Worm (Caenorhabditis elegans): ENCODE results near the gene C27H6.9.

C27H6.9 gene

ce11 chrV:9962394-9962793, 20.3 kb upstream of the C27H6.9 start, which contains the start of gene madf-4:
Gene madf-4 (minus strand): TSS chrV:9962494.
- TF ChIP-seq mab-5 (tag; optimal IDR thresholded peaks at IDR 0.05) = no peak
- no peak for TF ChIP-seq nhr-12 (tag; optimal IDR thresholded peaks at IDR 0.05)
- TF ChIP-seq snpc-4 (tag; optimal IDR thresholded peaks at IDR 0.05) = no peak
- TF ChIP-seq aly-2 (tag; optimal IDR thresholded peaks at IDR 0.05) = no peak
- no peak for TF ChIP-seq skn-1 (tag; optimal IDR thresholded peaks at IDR 0.05)
- no peak for TF ChIP-seq nhr-21 (tag; optimal IDR thresholded peaks at IDR 0.05)
- no peak for TF ChIP-seq ztf-4 (tag; optimal IDR thresholded peaks at IDR 0.05)
- no peak for TF ChIP-seq lin-11 (tag; optimal IDR thresholded peaks at IDR 0.05)
- no peak for TF ChIP-seq nhr-129 (tag; optimal IDR thresholded peaks at IDR 0.05)
- no peak for TF ChIP-seq elt-3 (tag; optimal IDR thresholded peaks at IDR 0.05)
- no peak for TF ChIP-seq ama-1 (optimal IDR thresholded peaks at IDR 0.05)
- no peak for TF ChIP-seq mbf-1 (tag; optimal IDR thresholded peaks at IDR 0.05)
- no peak for TF ChIP-seq nhr-23 (tag; optimal IDR thresholded peaks at IDR 0.05)
- TF ChIP-seq mdl-1 (tag; optimal IDR thresholded peaks at IDR 0.05) = no peak
- no peak for TF ChIP-seq alr-1 (tag; optimal IDR thresholded peaks at IDR 0.05)
- no peak for TF ChIP-seq ceh-82 (tag; optimal IDR thresholded peaks at IDR 0.05)
- TF ChIP-seq F13H6.1 (tag; optimal IDR thresholded peaks at IDR 0.05) = no peak
- TF ChIP-seq nhr-6 (tag; optimal IDR thresholded peaks at IDR 0.05) = no peak

ce11 chrV:9962916-9963315, 19.8 kb upstream of the C27H6.9 start:
- TF ChIP-seq nhr-6 (tag; optimal IDR thresholded peaks at IDR 0.05) (no peak), elt-1 (tag; optimal IDR thresholded peaks at IDR 0.05) (no peak), dmd-4 (tag; optimal IDR thresholded peaks at IDR 0.05) (no peak), nhr-12 (tag; optimal IDR thresholded peaks at IDR 0.05) (no peak), unc-55 (GFP tag; optimal IDR thresholded peaks at IDR 0.05) (no peak), nhr-25 (tag; optimal IDR thresholded peaks at IDR 0.05) (no peak), mdl-1 (tag; optimal IDR thresholded peaks at IDR 0.05) (no peak), lin-39 (tag; optimal IDR thresholded peaks at IDR 0.05) (no peak), unc-62 (GFP tag; optimal IDR thresholded peaks at IDR 0.05) (no peak)

- TF ChIP-seq ztf-4 (tag; optimal IDR thresholded peaks at IDR 0.05) (no peak), unc-62 (GFP tag; optimal IDR thresholded peaks at IDR 0.05) (no peak), unc-55 (GFP tag; optimal IDR thresholded peaks at IDR 0.05) (peak; percentile 34)
Measured at ce11 chrV:9964152-9964785, 18.4 kb upstream of the C27H6.9 start.

- no peak for TF ChIP-seq elt-1 (tag; optimal IDR thresholded peaks at IDR 0.05)
- TF ChIP-seq nhr-129 (tag; optimal IDR thresholded peaks at IDR 0.05) = no peak
- TF ChIP-seq gmeb-1 (tag; optimal IDR thresholded peaks at IDR 0.05) = no peak
- no peak for TF ChIP-seq nhr-23 (tag; optimal IDR thresholded peaks at IDR 0.05)
- no peak for TF ChIP-seq F13H6.1 (tag; optimal IDR thresholded peaks at IDR 0.05)
- TF ChIP-seq nhr-77 (tag; optimal IDR thresholded peaks at IDR 0.05) = no peak
- no peak for TF ChIP-seq mab-5 (tag; optimal IDR thresholded peaks at IDR 0.05)
- TF ChIP-seq fos-1 (tag; optimal IDR thresholded peaks at IDR 0.05) = no peak
- TF ChIP-seq ZK546.5 (tag; optimal IDR thresholded peaks at IDR 0.05) = no peak
- no peak for TF ChIP-seq ceh-82 (tag; optimal IDR thresholded peaks at IDR 0.05)
- TF ChIP-seq lin-11 (tag; optimal IDR thresholded peaks at IDR 0.05) = no peak
- no peak for TF ChIP-seq sma-9 (GFP tag; optimal IDR thresholded peaks at IDR 0.05)
- TF ChIP-seq sma-9 (tag; optimal IDR thresholded peaks at IDR 0.05) = no peak
- TF ChIP-seq nhr-10 (tag; optimal IDR thresholded peaks at IDR 0.05) = no peak
- no peak for TF ChIP-seq nhr-21 (tag; optimal IDR thresholded peaks at IDR 0.05)
- TF ChIP-seq nhr-12 (tag; optimal IDR thresholded peaks at IDR 0.05) = no peak
- TF ChIP-seq alr-1 (tag; optimal IDR thresholded peaks at IDR 0.05) = no peak
- TF ChIP-seq nhr-25 (tag; optimal IDR thresholded peaks at IDR 0.05) = no peak
- TF ChIP-seq lsy-2 (tag; optimal IDR thresholded peaks at IDR 0.05) = no peak
- TF ChIP-seq unc-39 (tag; optimal IDR thresholded peaks at IDR 0.05) = no peak
- no peak for TF ChIP-seq nhr-237 (tag; optimal IDR thresholded peaks at IDR 0.05)
Measured at ce11 chrV:9965891-9966290, 16.8 kb upstream of the C27H6.9 start.

- TF ChIP-seq lin-11 (tag; optimal IDR thresholded peaks at IDR 0.05) (peak; percentile 34), snpc-4 (tag; optimal IDR thresholded peaks at IDR 0.05) (peak; percentile 30), sma-9 (GFP tag; optimal IDR thresholded peaks at IDR 0.05) (peak; percentile 80), sma-9 (tag; optimal IDR thresholded peaks at IDR 0.05) (no peak), nhr-10 (tag; optimal IDR thresholded peaks at IDR 0.05) (no peak), R02D3.7 (tag; optimal IDR thresholded peaks at IDR 0.05) (no peak), lsy-2 (tag; optimal IDR thresholded peaks at IDR 0.05) (peak; percentile 55 to 58), nhr-25 (tag; optimal IDR thresholded peaks at IDR 0.05) (no peak), nhr-77 (tag; optimal IDR thresholded peaks at IDR 0.05) (no peak), ztf-1 (GFP tag; conservative IDR thresholded peaks at IDR 0.05) (no peak), dmd-4 (tag; optimal IDR thresholded peaks at IDR 0.05) (no peak), nhr-129 (tag; optimal IDR thresholded peaks at IDR 0.05) (peak; percentile 81), aly-2 (tag; optimal IDR thresholded peaks at IDR 0.05) (no peak), mab-5 (tag; optimal IDR thresholded peaks at IDR 0.05) (peak; percentile 75), nhr-237 (tag; optimal IDR thresholded peaks at IDR 0.05) (no peak), skn-1 (tag; optimal IDR thresholded peaks at IDR 0.05) (no peak), ama-1 (optimal IDR thresholded peaks at IDR 0.05) (no peak), nhr-11 (tag; optimal IDR thresholded peaks at IDR 0.05) (peak; percentile 38), blmp-1 (tag; optimal IDR thresholded peaks at IDR 0.05; ENCODE audit: insufficient read depth) (no peak), ceh-16 (tag; optimal IDR thresholded peaks at IDR 0.05) (peak; percentile 12), ztf-4 (tag; optimal IDR thresholded peaks at IDR 0.05) (peak; percentile 40), nhr-21 (tag; optimal IDR thresholded peaks at IDR 0.05) (peak; percentile 25), fos-1 (tag; optimal IDR thresholded peaks at IDR 0.05) (peak; percentile 32), zag-1 (tag; optimal IDR thresholded peaks at IDR 0.05) (peak; percentile 52), sem-4 (tag; optimal IDR thresholded peaks at IDR 0.05) (peak; percentile 6), nhr-6 (tag; optimal IDR thresholded peaks at IDR 0.05) (peak; percentile 28), lin-13 (GFP tag; optimal IDR thresholded peaks at IDR 0.05) (peak; percentile 72)
Measured at ce11 chrV:9970119-9970518, 12.5 kb upstream of the C27H6.9 start.

Measured in whole organism, L2 larva.